Worm (Caenorhabditis elegans) whole organism, L4/young adult: ENCODE data around the gene Y113G7B.28.

Experiments
- W03F9.2 ChIP-seq: fragments of 150-350 bp; optimal IDR thresholded peaks from 2 replicates; lab custom pipeline; 2014; ENCODE audit warnings: missing biosample characterization, missing genetic modification characterization
- dao-5 ChIP-seq: sonication (generic microtip); optimal IDR thresholded peaks from 2 replicates; lab custom pipeline; 2016; ENCODE audit warnings: missing genotype, missing genetic modification characterization, moderate library complexity, missing compliant biosample characterization
- him-1 ChIP-seq: sonication (generic microtip); optimal IDR thresholded peaks from 2 replicates; lab custom pipeline; 2016; ENCODE audit warnings: missing genotype, missing genetic modification reagents, missing genetic modification characterization, missing compliant biosample characterization

DNA sequence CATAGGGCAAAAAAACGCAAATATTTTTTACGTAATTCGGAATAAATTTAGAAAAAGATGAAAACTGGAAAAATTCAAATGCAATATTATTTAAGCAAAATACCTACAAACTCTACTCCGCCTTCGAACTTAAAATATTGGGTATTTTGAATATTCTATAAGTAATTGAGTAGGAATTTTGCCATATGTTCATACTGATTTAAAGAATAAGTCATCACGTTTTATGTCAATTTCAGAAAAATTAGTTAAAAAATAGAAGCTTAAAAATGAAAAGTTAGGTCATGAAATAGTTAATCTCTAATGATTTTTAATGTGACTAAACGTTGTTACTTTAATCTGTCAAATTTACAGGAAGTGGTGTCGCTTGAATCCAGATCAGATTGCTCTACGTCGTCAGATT lies 44.4 kb upstream of the Y113G7B.28 start, which contains the start of gene F19B2.7:
- TF ChIP-seq him-1 (tag; lab: Kevin White, UChicago) (no peak), W03F9.2 (tag; lab: Kevin White, UChicago) (no peak), dao-5 (no peak)
